ENCODE assay signal across 1 fruit fly cellular context in the genomic region with DNA sequence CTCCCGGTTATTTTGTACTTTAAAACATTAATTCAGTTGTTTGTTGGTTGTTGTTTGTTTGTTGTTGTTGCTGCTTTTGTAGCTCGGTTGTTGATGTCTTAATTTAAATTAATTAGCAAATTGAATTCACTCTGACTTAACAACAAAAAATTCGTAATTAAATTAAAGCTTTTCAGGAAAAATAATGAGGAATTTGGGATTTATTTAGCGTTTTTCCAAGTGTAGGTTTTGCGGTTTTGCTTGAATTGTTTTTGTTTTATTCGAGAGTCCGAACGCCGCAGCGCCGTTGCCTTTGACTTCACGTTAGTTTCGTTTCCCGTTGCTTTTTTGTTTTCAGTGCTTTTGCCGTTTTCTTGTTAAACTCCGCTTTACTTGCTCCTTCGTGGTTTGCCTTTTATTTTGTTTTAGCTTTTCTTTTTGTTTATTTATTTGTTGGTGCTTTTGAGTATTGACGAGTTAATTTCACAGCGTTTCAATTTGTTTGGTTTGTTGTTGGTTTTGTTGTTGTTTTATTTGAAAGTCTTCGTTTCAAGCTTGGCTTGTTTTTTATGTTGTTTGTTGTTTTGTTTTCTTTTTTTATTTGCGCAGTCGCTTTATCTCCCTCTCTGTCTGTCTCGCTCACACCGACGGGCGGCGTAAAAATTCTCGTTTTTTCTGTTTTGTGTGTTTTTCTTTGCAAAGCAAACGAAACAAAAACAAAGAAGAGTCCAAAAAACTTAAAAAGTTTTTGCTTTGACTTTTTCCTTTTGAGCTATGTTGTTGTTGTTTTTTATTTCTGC.
TF ChIP-seq lines count a peak whose summit lies in the region.

No protein-coding gene starts in this region.

TF ChIP-seq in whole organism, embryonic, 481 proteins besides CTCF, POLR2A, EP300 and RAD21 (continued from another document and continues in another):
- TF ChIP-seq CG12155 (GFP tag; optimal IDR thresholded peaks at IDR 0.05; lab: Kevin White, UChicago) (peak; percentile 31), Vsx1 (GFP tag; optimal IDR thresholded peaks at IDR 0.05; lab: Kevin White, UChicago) (peak; percentile 4), CG15073 (GFP tag; optimal IDR thresholded peaks at IDR 0.05; lab: Kevin White, UChicago) (no peak), Abd-B (GFP tag; optimal IDR thresholded peaks at IDR 0.05; lab: Kevin White, UChicago) (no peak), CG17361 (GFP tag; IDR thresholded peaks at IDR 0.05; lab: Robert Waterston, UW) (no peak), Doc3 (GFP tag; IDR thresholded peaks at IDR 0.05; lab: Robert Waterston, UW; ENCODE audit: partially characterized antibody) (no peak), p53 (GFP tag; optimal IDR thresholded peaks at IDR 0.05; lab: Kevin White, UChicago) (no peak), CG8359 (GFP tag; optimal IDR thresholded peaks at IDR 0.05; lab: Kevin White, UChicago; ENCODE audit: borderline replicate concordance) (no peak), gce (GFP tag; IDR thresholded peaks at IDR 0.05; lab: Robert Waterston, UW) (no peak), onecut (GFP tag; IDR thresholded peaks at IDR 0.05; lab: Robert Waterston, UW) (no peak), Elba2 (GFP tag; optimal IDR thresholded peaks at IDR 0.05; lab: Kevin White, UChicago) (no peak), caup (GFP tag; optimal IDR thresholded peaks at IDR 0.05; lab: Kevin White, UChicago; ENCODE audit: severe bottlenecking) (peak; percentile 9), sr (GFP tag; IDR thresholded peaks at IDR 0.05; lab: Robert Waterston, UW) (no peak), H15 (GFP tag; IDR thresholded peaks at IDR 0.05; lab: Robert Waterston, UW) (no peak), PHDP (tag; optimal IDR thresholded peaks at IDR 0.05; lab: Kevin White, UChicago) (peak; percentile 37), prd (optimal IDR thresholded peaks at IDR 0.05; lab: Kevin White, UChicago) (no peak), prd (GFP tag; IDR thresholded peaks at IDR 0.05; lab: Robert Waterston, UW) (no peak), CG7963 (GFP tag; IDR thresholded peaks at IDR 0.05; lab: Robert Waterston, UW; ENCODE audit: partially characterized antibody) (no peak), CG6791 (GFP tag; IDR thresholded peaks at IDR 0.05; lab: Robert Waterston, UW; ENCODE audit: partially characterized antibody) (no peak), chinmo (GFP tag; IDR thresholded peaks at IDR 0.05; lab: Robert Waterston, UW; ENCODE audit: partially characterized antibody) (peak; percentile 53; the same call in 1 of the 4 replicates), CG8290 (GFP tag; optimal IDR thresholded peaks at IDR 0.05; lab: Kevin White, UChicago) (no peak), CG8290 (tag; optimal IDR thresholded peaks at IDR 0.05; lab: Kevin White, UChicago) (no peak), fru (optimal IDR thresholded peaks at IDR 0.05; lab: Kevin White, UChicago) (no peak), Hand (GFP tag; optimal IDR thresholded peaks at IDR 0.05; lab: Kevin White, UChicago) (no peak), gfzf (GFP tag; optimal IDR thresholded peaks at IDR 0.05; lab: Kevin White, UChicago) (no peak), CG10366 (GFP tag; IDR thresholded peaks at IDR 0.05; lab: Robert Waterston, UW) (0 out of 2 replicates have a peak, but pooled peaks have one; percentile 35), CG8089 (GFP tag; optimal IDR thresholded peaks at IDR 0.05; lab: Kevin White, UChicago) (no peak), CG8388 (GFP tag; optimal IDR thresholded peaks at IDR 0.05; lab: Kevin White, UChicago) (peak; percentile 28), aop (GFP tag; IDR thresholded peaks at IDR 0.05; lab: Robert Waterston, UW) (no peak), dm (GFP tag; optimal IDR thresholded peaks at IDR 0.05; lab: Kevin White, UChicago) (peak; percentile 3), hth (optimal IDR thresholded peaks at IDR 0.05; lab: Kevin White, UChicago) (no peak), ham (GFP tag; IDR thresholded peaks at IDR 0.05; lab: Robert Waterston, UW) (no peak), CG17802 (tag; optimal IDR thresholded peaks at IDR 0.05; lab: Kevin White, UChicago) (no peak), Dfd (GFP tag; optimal IDR thresholded peaks at IDR 0.05; lab: Kevin White, UChicago) (no peak), CG2875 (GFP tag; optimal IDR thresholded peaks at IDR 0.05; lab: Kevin White, UChicago) (no peak), sc (optimal IDR thresholded peaks at IDR 0.05; lab: Kevin White, UChicago) (no peak), sc (GFP tag; optimal IDR thresholded peaks at IDR 0.05; lab: Kevin White, UChicago) (no peak), D19B (GFP tag; optimal IDR thresholded peaks at IDR 0.05; lab: Kevin White, UChicago) (no peak), bcd (GFP tag; optimal IDR thresholded peaks at IDR 0.05; lab: Kevin White, UChicago) (no peak), Dref (GFP tag; IDR thresholded peaks at IDR 0.05; lab: Robert Waterston, UW) (no peak), CG11398 (GFP tag; optimal IDR thresholded peaks at IDR 0.05; lab: Kevin White, UChicago) (no peak), CG10462 (GFP tag; optimal IDR thresholded peaks at IDR 0.05; lab: Kevin White, UChicago) (no peak), CG17829 (tag; optimal IDR thresholded peaks at IDR 0.05; lab: Kevin White, UChicago) (no peak), tap (tag; optimal IDR thresholded peaks at IDR 0.05; lab: Kevin White, UChicago) (no peak), dimm (GFP tag; IDR thresholded peaks at IDR 0.05; lab: Robert Waterston, UW) (no peak), B-H2 (GFP tag; optimal IDR thresholded peaks at IDR 0.05; lab: Kevin White, UChicago) (no peak), CG15479 (GFP tag; optimal IDR thresholded peaks at IDR 0.05; lab: Kevin White, UChicago) (no peak), CG4854 (GFP tag; optimal IDR thresholded peaks at IDR 0.05; lab: Kevin White, UChicago) (no peak), CG3726 (GFP tag; IDR thresholded peaks at IDR 0.05; lab: Robert Waterston, UW) (no peak), CG34224 (GFP tag; IDR thresholded peaks at IDR 0.05; lab: Robert Waterston, UW; ENCODE audit: partially characterized antibody) (no peak), cad (GFP tag; optimal IDR thresholded peaks at IDR 0.05; lab: Kevin White, UChicago) (no peak), kay (GFP tag; optimal IDR thresholded peaks at IDR 0.05; lab: Kevin White, UChicago) (no peak), CG11695 (GFP tag; IDR thresholded peaks at IDR 0.05; lab: Robert Waterston, UW) (peak; percentile 53; the same call in 2 of the 3 replicates), Hr39 (optimal IDR thresholded peaks at IDR 0.05; lab: Kevin White, UChicago) (no peak), Gug (GFP tag; IDR thresholded peaks at IDR 0.05; lab: Robert Waterston, UW) (no peak; the same call in 3 of the 4 replicates), chif (GFP tag; optimal IDR thresholded peaks at IDR 0.05; lab: Kevin White, UChicago) (peak in 1 of 2 experiments; percentile 29), Lpt (GFP tag; optimal IDR thresholded peaks at IDR 0.05; lab: Kevin White, UChicago) (no peak), bsh (GFP tag; optimal IDR thresholded peaks at IDR 0.05; lab: Kevin White, UChicago) (peak; percentile 40 to 97), bigmax (GFP tag; optimal IDR thresholded peaks at IDR 0.05; lab: Kevin White, UChicago) (no peak), CG12236 (GFP tag; optimal IDR thresholded peaks at IDR 0.05; lab: Kevin White, UChicago) (no peak), mirr (GFP tag; optimal IDR thresholded peaks at IDR 0.05; lab: Kevin White, UChicago) (no peak), grau (tag; optimal IDR thresholded peaks at IDR 0.05; lab: Kevin White, UChicago) (peak; percentile 50), inv (GFP tag; IDR thresholded peaks at IDR 0.05; lab: Robert Waterston, UW; ENCODE audit: partially characterized antibody) (no peak), gsb-n (tag; optimal IDR thresholded peaks at IDR 0.05; lab: Kevin White, UChicago) (no peak), CG30403 (GFP tag; optimal IDR thresholded peaks at IDR 0.05; lab: Kevin White, UChicago) (peak; percentile 68), pita (GFP tag; optimal IDR thresholded peaks at IDR 0.05; lab: Kevin White, UChicago) (no peak), CrebB (tag; optimal IDR thresholded peaks at IDR 0.05; lab: Kevin White, UChicago) (no peak), CG5245 (GFP tag; optimal IDR thresholded peaks at IDR 0.05; lab: Kevin White, UChicago) (no peak), Pdp1 (GFP tag; optimal IDR thresholded peaks at IDR 0.05; lab: Kevin White, UChicago) (peak in 1 of 2 experiments; percentile 30), ttk (GFP tag; IDR thresholded peaks at IDR 0.05; lab: Robert Waterston, UW) (no peak), CG13123 (GFP tag; optimal IDR thresholded peaks at IDR 0.05; lab: Kevin White, UChicago) (no peak), Atf-2 (GFP tag; optimal IDR thresholded peaks at IDR 0.05; lab: Kevin White, UChicago) (peak; percentile 28), twi (tag; optimal IDR thresholded peaks at IDR 0.05; lab: Kevin White, UChicago) (no peak), nau (GFP tag; optimal IDR thresholded peaks at IDR 0.05; lab: Kevin White, UChicago) (no peak), CG17186 (GFP tag; optimal IDR thresholded peaks at IDR 0.05; lab: Kevin White, UChicago) (no peak), D (optimal IDR thresholded peaks at IDR 0.05; lab: Kevin White, UChicago) (no peak), D (GFP tag; optimal IDR thresholded peaks at IDR 0.05; lab: Kevin White, UChicago) (peak; percentile 4), Bteb2 (GFP tag; optimal IDR thresholded peaks at IDR 0.05; lab: Kevin White, UChicago) (peak; percentile 31), Usf (GFP tag; optimal IDR thresholded peaks at IDR 0.05; lab: Kevin White, UChicago) (no peak), ara (GFP tag; IDR thresholded peaks at IDR 0.05; lab: Robert Waterston, UW) (peak; percentile 16; the same call in 1 of the 2 replicates), Asciz (GFP tag; optimal IDR thresholded peaks at IDR 0.05; lab: Kevin White, UChicago) (no peak), repo (GFP tag; optimal IDR thresholded peaks at IDR 0.05; lab: Kevin White, UChicago) (no peak), zfh1 (GFP tag; IDR thresholded peaks at IDR 0.05; lab: Robert Waterston, UW) (no peak; the same call in 2 of the 3 replicates), nerfin-1 (tag; optimal IDR thresholded peaks at IDR 0.05; lab: Kevin White, UChicago) (no peak), Bgb (GFP tag; IDR thresholded peaks at IDR 0.05; lab: Robert Waterston, UW; ENCODE audit: partially characterized antibody) (no peak), CG7839 (tag; optimal IDR thresholded peaks at IDR 0.05; lab: Kevin White, UChicago) (no peak), Dll (GFP tag; IDR thresholded peaks at IDR 0.05; lab: Robert Waterston, UW; ENCODE audit: partially characterized antibody) (no peak), Dip2 (GFP tag; IDR thresholded peaks at IDR 0.05; lab: Robert Waterston, UW) (no peak), CG2712 (tag; optimal IDR thresholded peaks at IDR 0.05; lab: Kevin White, UChicago) (peak; percentile 29), ERR (GFP tag; optimal IDR thresholded peaks at IDR 0.05; lab: Kevin White, UChicago) (no peak), Doc2 (GFP tag; IDR thresholded peaks at IDR 0.05; lab: Robert Waterston, UW) (no peak), CG17385 (GFP tag; optimal IDR thresholded peaks at IDR 0.05; lab: Kevin White, UChicago) (peak; percentile 24), CG13287 (GFP tag; IDR thresholded peaks at IDR 0.05; lab: Robert Waterston, UW; ENCODE audit: partially characterized antibody) (no peak), CG18764 (GFP tag; optimal IDR thresholded peaks at IDR 0.05; lab: Kevin White, UChicago) (no peak), zen (tag; optimal IDR thresholded peaks at IDR 0.05; lab: Kevin White, UChicago) (no peak), CG31388 (GFP tag; optimal IDR thresholded peaks at IDR 0.05; lab: Kevin White, UChicago) (no peak), CG33557 (GFP tag; optimal IDR thresholded peaks at IDR 0.05; lab: Kevin White, UChicago) (no peak), abd-A (tag; optimal IDR thresholded peaks at IDR 0.05; lab: Kevin White, UChicago) (no peak), CG3065 (GFP tag; optimal IDR thresholded peaks at IDR 0.05; lab: Kevin White, UChicago) (no peak), ab (GFP tag; optimal IDR thresholded peaks at IDR 0.05; lab: Kevin White, UChicago) (no peak), CG1792 (GFP tag; optimal IDR thresholded peaks at IDR 0.05; lab: Kevin White, UChicago) (peak; percentile 62), fd3F (GFP tag; optimal IDR thresholded peaks at IDR 0.05; lab: Kevin White, UChicago) (peak; percentile 50), peb (GFP tag; IDR thresholded peaks at IDR 0.05; lab: Robert Waterston, UW) (no peak), CG13775 (GFP tag; optimal IDR thresholded peaks at IDR 0.05; lab: Kevin White, UChicago) (peak; percentile 46), slbo (GFP tag; IDR thresholded peaks at IDR 0.05; lab: Robert Waterston, UW) (peak; percentile 55; the same call in 1 of the 2 replicates), da (GFP tag; optimal IDR thresholded peaks at IDR 0.05; lab: Kevin White, UChicago) (no peak), CG4404 (GFP tag; IDR thresholded peaks at IDR 0.05; lab: Robert Waterston, UW) (no peak), corto (GFP tag; optimal IDR thresholded peaks at IDR 0.05; lab: Kevin White, UChicago) (no peak), usp (GFP tag; optimal IDR thresholded peaks at IDR 0.05; lab: Kevin White, UChicago) (no peak), Dp (GFP tag; optimal IDR thresholded peaks at IDR 0.05; lab: Kevin White, UChicago) (no peak), psq (GFP tag; optimal IDR thresholded peaks at IDR 0.05; lab: Kevin White, UChicago) (peak; percentile 47), cwo (GFP tag; optimal IDR thresholded peaks at IDR 0.05; lab: Kevin White, UChicago) (no peak), CG15514 (GFP tag; optimal IDR thresholded peaks at IDR 0.05; lab: Kevin White, UChicago) (no peak), CG10267 (tag; optimal IDR thresholded peaks at IDR 0.05; lab: Kevin White, UChicago) (peak; percentile 21), ash1 (GFP tag; optimal IDR thresholded peaks at IDR 0.05; lab: Kevin White, UChicago) (no peak), CG7271 (tag; optimal IDR thresholded peaks at IDR 0.05; lab: Kevin White, UChicago) (no peak), croc (GFP tag; conservative IDR thresholded peaks at IDR 0.05; lab: Robert Waterston, UW) (no peak), CG31365 (tag; optimal IDR thresholded peaks at IDR 0.05; lab: Kevin White, UChicago) (no peak), CG10979 (tag; optimal IDR thresholded peaks at IDR 0.05; lab: Kevin White, UChicago) (peak; percentile 20), sim (GFP tag; IDR thresholded peaks at IDR 0.05; lab: Robert Waterston, UW) (no peak), ind (GFP tag; optimal IDR thresholded peaks at IDR 0.05; lab: Kevin White, UChicago) (peak; percentile 54), ac (GFP tag; optimal IDR thresholded peaks at IDR 0.05; lab: Kevin White, UChicago) (no peak), Xrp1 (GFP tag; IDR thresholded peaks at IDR 0.05; lab: Robert Waterston, UW) (peak; percentile 52; the same call in 1 of the 2 replicates), CG43689 (GFP tag; IDR thresholded peaks at IDR 0.05; lab: Robert Waterston, UW) (no peak), grn (GFP tag; optimal IDR thresholded peaks at IDR 0.05; lab: Kevin White, UChicago) (no peak), Ssrp (tag; optimal IDR thresholded peaks at IDR 0.05; lab: Kevin White, UChicago) (peak; percentile 45)
